Worm (Caenorhabditis elegans) whole organism, L2 larva: ENCODE measurements around the gene C47E12.12.
A peak's percentile ranks its signal among the peaks of the same experiment; 100 is the strongest.

Experiments used
- C34F6.9 ChIP-seq: fragments of 150-350 bp; optimal IDR thresholded peaks from 2 replicates; lab custom pipeline; 2014; ENCODE audit warnings: missing biosample characterization, missing genetic modification characterization
- F13H6.1 ChIP-seq: sonication (generic microtip); optimal IDR thresholded peaks from 2 replicates; lab custom pipeline; 2016; ENCODE audit warnings: missing genetic modification characterization, missing compliant biosample characterization
- R02D3.7 ChIP-seq: fragments of 150-350 bp; optimal IDR thresholded peaks from 2 replicates; lab custom pipeline; 2014; ENCODE audit warnings: missing biosample characterization, missing genetic modification characterization
- Y55F3AM.14 ChIP-seq: fragments of 200-800 bp; sonication (Bioruptor generic); optimal IDR thresholded peaks from 2 replicates; lab custom pipeline; 2018; ENCODE audit warnings: mild to moderate bottlenecking, missing genetic modification characterization, missing compliant biosample characterization
- ZK546.5 ChIP-seq: sonication (generic microtip); optimal IDR thresholded peaks from 2 replicates; lab custom pipeline; 2017; ENCODE audit warnings: missing biosample characterization, missing genetic modification characterization
- alr-1 ChIP-seq: fragments of 150-350 bp; optimal IDR thresholded peaks from 2 replicates; lab custom pipeline; 2014; ENCODE audit warnings: missing biosample characterization, missing genetic modification characterization
- aly-2 ChIP-seq: fragments of 150-350 bp; optimal IDR thresholded peaks from 2 replicates; lab custom pipeline; 2014; ENCODE audit warnings: missing biosample characterization, missing genetic modification characterization
- ama-1 ChIP-seq: fragments of 150-350 bp; optimal IDR thresholded peaks from 2 replicates; lab custom pipeline; 2018; ENCODE audit warnings: inconsistent platforms
- blmp-1 ChIP-seq: sonication (generic microtip); optimal IDR thresholded peaks from 2 replicates; lab custom pipeline; 2017; ENCODE audit warnings: missing genetic modification characterization, mild to moderate bottlenecking, missing compliant biosample characterization, antibody characterized with exemption, moderate library complexity; ENCODE audit not compliant: insufficient read depth
- ceh-16 ChIP-seq: fragments of 150-350 bp; optimal IDR thresholded peaks from 2 replicates; lab custom pipeline; 2014; ENCODE audit warnings: missing biosample characterization, missing genetic modification characterization
- ceh-82 ChIP-seq: fragments of 150-350 bp; optimal IDR thresholded peaks from 2 replicates; lab custom pipeline; 2014; ENCODE audit warnings: missing biosample characterization, missing genetic modification characterization
- crh-2 ChIP-seq: sonication (generic microtip); optimal IDR thresholded peaks from 2 replicates; lab custom pipeline; 2017; ENCODE audit warnings: missing biosample characterization, missing genetic modification characterization
- dmd-4 ChIP-seq: sonication (generic microtip); optimal IDR thresholded peaks from 2 replicates; lab custom pipeline; 2017; ENCODE audit warnings: missing biosample characterization, missing genetic modification characterization
- egl-27 ChIP-seq: sonication (generic microtip); optimal IDR thresholded peaks from 3 replicates; lab custom pipeline; 2017; ENCODE audit warnings: missing biosample characterization, missing genetic modification reagents, missing genetic modification characterization
- elt-1 ChIP-seq: fragments of 150-350 bp; optimal IDR thresholded peaks from 2 replicates; lab custom pipeline; 2014; ENCODE audit warnings: missing biosample characterization, missing genetic modification characterization
- elt-3 ChIP-seq: sonication (generic microtip); optimal IDR thresholded peaks from 2 replicates; lab custom pipeline; 2017; ENCODE audit warnings: missing biosample characterization, missing genetic modification characterization
- fos-1 ChIP-seq: fragments of 150-350 bp; optimal IDR thresholded peaks from 2 replicates; lab custom pipeline; 2014; ENCODE audit warnings: missing biosample characterization, missing genetic modification characterization
- gmeb-1 ChIP-seq: fragments of 150-350 bp; optimal IDR thresholded peaks from 2 replicates; lab custom pipeline; 2014; ENCODE audit warnings: missing biosample characterization, missing genetic modification characterization
- lin-11 ChIP-seq: fragments of 150-350 bp; sonication (generic microtip); optimal IDR thresholded peaks from 2 replicates; lab custom pipeline; 2014; ENCODE audit warnings: missing biosample characterization, missing genetic modification characterization, inconsistent platforms, mixed read lengths
- lin-13 ChIP-seq: fragments of 150-350 bp; optimal IDR thresholded peaks from 2 replicates; lab custom pipeline; 2014; ENCODE audit warnings: missing biosample characterization, missing genetic modification reagents, missing genetic modification characterization
- lin-39 ChIP-seq: fragments of 150-350 bp; optimal IDR thresholded peaks from 2 replicates; lab custom pipeline; 2014; ENCODE audit warnings: missing biosample characterization, missing genetic modification reagents, missing genetic modification characterization
- lsy-2 ChIP-seq, 2 experiments: fragments of 150-350 bp in 1 of 2; sonication (generic microtip) in 1 of 2; optimal IDR thresholded peaks; 2 replicates each; lab custom pipeline; 2014 to 2017; ENCODE audit warnings: missing biosample characterization in 2 of 2, missing genetic modification characterization in 2 of 2
- mab-5 ChIP-seq: fragments of 150-350 bp; optimal IDR thresholded peaks from 2 replicates; lab custom pipeline; 2014; ENCODE audit warnings: missing biosample characterization, missing genetic modification characterization
- mbf-1 ChIP-seq: sonication (generic microtip); optimal IDR thresholded peaks from 2 replicates; lab custom pipeline; 2017; ENCODE audit warnings: missing biosample characterization, missing genetic modification characterization
- mdl-1 ChIP-seq, 2 experiments: fragments of 150-350 bp in 1 of 2; sonication (generic microtip) in 1 of 2; optimal IDR thresholded peaks; 2 replicates each; lab custom pipeline; 2017; ENCODE audit warnings: missing biosample characterization in 2 of 2, missing genetic modification characterization in 2 of 2
- nhr-10 ChIP-seq: sonication (generic microtip); optimal IDR thresholded peaks from 2 replicates; lab custom pipeline; 2017; ENCODE audit warnings: missing biosample characterization, missing genetic modification characterization
- nhr-11 ChIP-seq: fragments of 150-350 bp; optimal IDR thresholded peaks from 2 replicates; lab custom pipeline; 2014; ENCODE audit warnings: missing biosample characterization, missing genetic modification characterization
- nhr-12 ChIP-seq: fragments of 150-350 bp; optimal IDR thresholded peaks from 2 replicates; lab custom pipeline; 2014; ENCODE audit warnings: missing biosample characterization, missing genetic modification characterization
- nhr-129 ChIP-seq: fragments of 150-350 bp; optimal IDR thresholded peaks from 2 replicates; lab custom pipeline; 2014; ENCODE audit warnings: missing biosample characterization, missing genetic modification characterization
- nhr-21 ChIP-seq: fragments of 150-350 bp; optimal IDR thresholded peaks from 2 replicates; lab custom pipeline; 2014; ENCODE audit warnings: missing biosample characterization, missing genetic modification characterization
- nhr-23 ChIP-seq: fragments of 150-350 bp; optimal IDR thresholded peaks from 2 replicates; lab custom pipeline; 2014; ENCODE audit warnings: missing biosample characterization, missing genetic modification reagents, missing genetic modification characterization
- nhr-237 ChIP-seq: fragments of 150-350 bp; optimal IDR thresholded peaks from 2 replicates; lab custom pipeline; 2014; ENCODE audit warnings: missing biosample characterization, missing genetic modification characterization
- nhr-25 ChIP-seq: fragments of 150-350 bp; sonication (generic microtip); optimal IDR thresholded peaks from 3 replicates; lab custom pipeline; 2014; ENCODE audit warnings: missing biosample characterization, missing genetic modification characterization
- nhr-6 ChIP-seq: fragments of 150-350 bp; optimal IDR thresholded peaks from 2 replicates; lab custom pipeline; 2014; ENCODE audit warnings: missing biosample characterization, missing genetic modification characterization
- nhr-77 ChIP-seq: fragments of 150-350 bp; optimal IDR thresholded peaks from 2 replicates; lab custom pipeline; 2014; ENCODE audit warnings: missing biosample characterization, missing genetic modification characterization
- peb-1 ChIP-seq: fragments of 150-350 bp; optimal IDR thresholded peaks from 2 replicates; lab custom pipeline; 2014; ENCODE audit warnings: missing biosample characterization, missing genetic modification characterization
- sem-4 ChIP-seq: fragments of 150-350 bp; optimal IDR thresholded peaks from 2 replicates; lab custom pipeline; 2014; ENCODE audit warnings: missing biosample characterization, missing genetic modification reagents, missing genetic modification characterization
- skn-1 ChIP-seq: sonication (generic microtip); optimal IDR thresholded peaks from 2 replicates; lab custom pipeline; 2017; ENCODE audit warnings: missing biosample characterization, missing genetic modification characterization
- sma-3 ChIP-seq: sonication (generic microtip); optimal IDR thresholded peaks from 2 replicates; lab custom pipeline; 2016; ENCODE audit warnings: missing genetic modification reagents, missing genetic modification characterization, missing compliant biosample characterization
- sma-9 ChIP-seq, 2 experiments: fragments of 150-350 bp in 1 of 2; sonication (generic microtip) in 1 of 2; optimal IDR thresholded peaks; 2 replicates each; lab custom pipeline; 2014 to 2016; ENCODE audit warnings: missing genetic modification characterization in 2 of 2, mild to moderate bottlenecking in 1 of 2, missing biosample characterization in 1 of 2, missing compliant biosample characterization in 1 of 2, missing genetic modification reagents in 1 of 2, moderate library complexity in 1 of 2
- snpc-4 ChIP-seq: fragments of 150-350 bp; optimal IDR thresholded peaks from 2 replicates; lab custom pipeline; 2014; ENCODE audit warnings: missing biosample characterization, missing genetic modification characterization
- unc-39 ChIP-seq: fragments of 150-350 bp; optimal IDR thresholded peaks from 2 replicates; lab custom pipeline; 2014; ENCODE audit warnings: missing biosample characterization, missing genetic modification characterization
- unc-55 ChIP-seq: fragments of 150-350 bp; sonication (generic microtip); optimal IDR thresholded peaks from 3 replicates; lab custom pipeline; 2014; ENCODE audit warnings: missing biosample characterization, missing genetic modification reagents, missing genetic modification characterization
- unc-62 ChIP-seq: fragments of 150-350 bp; optimal IDR thresholded peaks from 2 replicates; lab custom pipeline; 2014; ENCODE audit warnings: missing biosample characterization, missing genetic modification reagents, missing genetic modification characterization
- zag-1 ChIP-seq: fragments of 150-350 bp; optimal IDR thresholded peaks from 2 replicates; lab custom pipeline; 2014; ENCODE audit warnings: missing biosample characterization, missing genetic modification characterization
- ztf-1 ChIP-seq: fragments of 200-800 bp; sonication (Bioruptor generic); conservative IDR thresholded peaks from 2 replicates; pipeline ENCODE4 v1.3.6; 2022; ENCODE audit warnings: missing genetic modification characterization, missing compliant biosample characterization
- ztf-11 ChIP-seq: sonication (generic microtip); optimal IDR thresholded peaks from 2 replicates; lab custom pipeline; 2017; ENCODE audit warnings: missing biosample characterization, missing genetic modification characterization
- ztf-4 ChIP-seq: fragments of 150-350 bp; optimal IDR thresholded peaks from 2 replicates; lab custom pipeline; 2014; ENCODE audit warnings: missing biosample characterization, missing genetic modification characterization

Gene C47E12.12

ce11 chrIV:9928180-9928896 is 44.2 kb downstream of the C47E12.12 start, which contains the start of gene dur-1:
TSS of gene dur-1 (minus strand) at chrIV:9928230.
- TF ChIP-seq Y55F3AM.14 (GFP tag; lab: Kevin White, UChicago) (no peak), zag-1 (tag; lab: Kevin White, UChicago) (no peak), ZK546.5 (tag; lab: Kevin White, UChicago) (no peak), alr-1 (tag; lab: Kevin White, UChicago) (no peak), nhr-23 (tag; lab: Kevin White, UChicago) (no peak), nhr-6 (tag; lab: Kevin White, UChicago) (no peak), lin-39 (tag; lab: Kevin White, UChicago) (peak; percentile 38), nhr-129 (tag; lab: Kevin White, UChicago) (peak; percentile 56), nhr-25 (tag; lab: Kevin White, UChicago) (no peak), ztf-4 (tag; lab: Kevin White, UChicago) (no peak), fos-1 (tag; lab: Kevin White, UChicago) (no peak), nhr-10 (tag; lab: Kevin White, UChicago) (no peak), lin-11 (tag; lab: Kevin White, UChicago) (no peak), unc-39 (tag; lab: Kevin White, UChicago) (no peak), egl-27 (tag; lab: Kevin White, UChicago) (no peak), unc-55 (no peak), elt-1 (tag; lab: Kevin White, UChicago) (no peak), peb-1 (tag; lab: Kevin White, UChicago) (no peak), lin-13 (GFP tag; lab: Kevin White, UChicago) (no peak), ztf-11 (tag; lab: Kevin White, UChicago) (no peak), ama-1 (lab: Kevin White, UChicago) (no peak), nhr-11 (tag; lab: Kevin White, UChicago) (no peak), crh-2 (tag; lab: Kevin White, UChicago) (no peak), nhr-21 (tag; lab: Kevin White, UChicago) (no peak), C34F6.9 (tag; lab: Kevin White, UChicago) (peak; percentile 61), mdl-1 (tag; optimal IDR thresholded peaks at IDR 0.05; lab: Kevin White, UChicago) (no peak), ceh-16 (no peak), blmp-1 (tag; lab: Kevin White, UChicago) (no peak), ceh-82 (tag; lab: Kevin White, UChicago) (no peak), lsy-2 (tag; optimal IDR thresholded peaks at IDR 0.05; lab: Kevin White, UChicago) (peak in 1 of 2 experiments; percentile 61), skn-1 (tag; lab: Kevin White, UChicago) (no peak), unc-62 (GFP tag; lab: Kevin White, UChicago) (no peak), gmeb-1 (tag; lab: Kevin White, UChicago) (no peak), aly-2 (tag; lab: Kevin White, UChicago) (no peak), elt-3 (tag; lab: Kevin White, UChicago) (no peak), sma-9 (GFP tag; optimal IDR thresholded peaks at IDR 0.05; lab: Kevin White, UChicago) (peak; percentile 16), sma-9 (tag; optimal IDR thresholded peaks at IDR 0.05; lab: Kevin White, UChicago) (no peak), ztf-1 (GFP tag; lab: Robert Waterston, UW) (no peak), mbf-1 (tag; lab: Kevin White, UChicago) (no peak), sem-4 (tag; lab: Kevin White, UChicago) (no peak), mab-5 (tag; lab: Kevin White, UChicago) (no peak), F13H6.1 (tag; lab: Kevin White, UChicago) (peak; percentile 76), snpc-4 (tag; lab: Kevin White, UChicago) (no peak), dmd-4 (tag; lab: Kevin White, UChicago) (no peak), nhr-77 (tag; lab: Kevin White, UChicago) (no peak), R02D3.7 (tag; lab: Kevin White, UChicago) (no peak), nhr-12 (no peak), nhr-237 (tag; lab: Kevin White, UChicago) (no peak), sma-3 (GFP tag; lab: Kevin White, UChicago) (no peak)
